Fruit fly (Drosophila melanogaster): ENCODE results near the gene Vha16-3.

DNA sequence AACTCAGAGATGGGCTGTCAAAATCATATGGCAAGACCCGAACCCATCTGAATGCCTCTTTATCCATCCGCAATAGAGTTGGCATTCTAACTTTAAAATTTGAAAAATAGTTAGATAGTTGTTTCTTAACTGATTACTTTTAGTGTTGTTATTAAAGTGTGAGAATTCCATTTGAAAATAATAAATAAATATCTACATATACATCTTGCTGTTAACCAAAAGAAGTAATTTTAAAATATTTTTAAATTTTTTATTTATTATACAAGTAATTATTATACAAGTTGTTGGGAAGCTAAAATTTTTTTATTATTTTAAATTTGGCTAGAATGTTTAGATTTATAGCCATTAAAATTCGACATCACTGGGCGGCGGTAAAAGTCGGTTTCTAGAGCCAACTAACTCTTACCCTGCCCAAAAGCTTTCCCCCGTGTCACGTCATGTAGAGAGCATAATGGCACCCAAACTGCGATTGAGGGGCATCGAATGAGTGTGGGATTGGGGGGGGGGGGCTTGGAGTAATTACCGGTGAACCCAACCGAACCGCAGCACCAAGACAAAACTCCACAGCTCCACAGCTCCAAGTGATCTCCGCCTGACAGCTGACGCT, 29.5 kb upstream of the Vha16-3 start:
- TF ChIP-seq CG8478 (optimal IDR thresholded peaks at IDR 0.05) (no peak), usp (GFP tag; optimal IDR thresholded peaks at IDR 0.05) (no peak), Dll (optimal IDR thresholded peaks at IDR 0.05) (no peak), pan (optimal IDR thresholded peaks at IDR 0.05) (no peak), EcR (GFP tag; optimal IDR thresholded peaks at IDR 0.05) (no peak), psq (optimal IDR thresholded peaks at IDR 0.05) (no peak)
